Worm (Caenorhabditis elegans): Measurements from ENCODE around the gene K05F6.8.

The K05F6.8 gene

ce11 chrII:1567646-1568045, at the start of gene K05F6.8:
Gene K05F6.8 (minus strand): TSS chrII:1567746.
- TF ChIP-seq unc-62 (GFP tag; optimal IDR thresholded peaks at IDR 0.05) = no peak

- TF ChIP-seq unc-62 (GFP tag; optimal IDR thresholded peaks at IDR 0.05) = no peak
Measured at ce11 chrII:1616382-1616781, 48.8 kb upstream of the K05F6.8 start, which contains the start of gene fbxa-165. Gene fbxa-165 (minus strand): TSS chrII:1616482.

ce11 chrII:1613972-1614371, 46.4 kb upstream of the K05F6.8 start, which contains the start of gene fbxa-164:
Gene fbxa-164 (minus strand): TSS chrII:1614072.
- no peak for TF ChIP-seq unc-62 (GFP tag; optimal IDR thresholded peaks at IDR 0.05)

- TF ChIP-seq unc-62 (GFP tag; optimal IDR thresholded peaks at IDR 0.05) = no peak
Measured at ce11 chrII:1610630-1611029, 43.1 kb upstream of the K05F6.8 start, which contains the start of gene fbxa-163. Gene fbxa-163 (minus strand): TSS chrII:1610730.

- TF ChIP-seq unc-62 (GFP tag; optimal IDR thresholded peaks at IDR 0.05) = no peak
Measured at ce11 chrII:1608915-1609314, 41.4 kb upstream of the K05F6.8 start.

ce11 chrII:1607575-1607974, 40.0 kb upstream of the K05F6.8 start:
- no peak for TF ChIP-seq unc-62 (GFP tag; optimal IDR thresholded peaks at IDR 0.05)

ce11 chrII:1606079-1606478, 38.5 kb upstream of the K05F6.8 start, which contains the start of gene bath-33:
Gene bath-33 (minus strand): TSS chrII:1606179.
- TF ChIP-seq unc-62 (GFP tag; optimal IDR thresholded peaks at IDR 0.05) = no peak

- no peak for TF ChIP-seq unc-62 (GFP tag; optimal IDR thresholded peaks at IDR 0.05)
Measured at ce11 chrII:1605010-1605409, 37.5 kb upstream of the K05F6.8 start.

ce11 chrII:1603049-1603448, 35.5 kb upstream of the K05F6.8 start:
- no peak for TF ChIP-seq unc-62 (GFP tag; optimal IDR thresholded peaks at IDR 0.05)

ce11 chrII:1601507-1601906, 34.0 kb upstream of the K05F6.8 start, which contains the start of gene bath-47:
Gene bath-47 (plus strand): TSS chrII:1601811.
- TF ChIP-seq unc-62 (GFP tag; optimal IDR thresholded peaks at IDR 0.05) = no peak

- no peak for TF ChIP-seq unc-62 (GFP tag; optimal IDR thresholded peaks at IDR 0.05)
Measured at ce11 chrII:1600661-1601060, 33.1 kb upstream of the K05F6.8 start, which contains the start of gene bath-26. Gene bath-26 (minus strand): TSS chrII:1600761.

ce11 chrII:1597101-1598088, 29.8 kb upstream of the K05F6.8 start, which contains the start of gene bath-46:
Gene bath-46 (plus strand): TSS chrII:1597906.
- no peak for TF ChIP-seq unc-62 (GFP tag; optimal IDR thresholded peaks at IDR 0.05)

- no peak for TF ChIP-seq unc-62 (GFP tag; optimal IDR thresholded peaks at IDR 0.05)
Measured at ce11 chrII:1595137-1595536, 27.6 kb upstream of the K05F6.8 start, which contains the start of gene clec-20. Gene clec-20 (minus strand): TSS chrII:1595237.

ce11 chrII:1589845-1590244, 22.3 kb upstream of the K05F6.8 start, which contains the start of gene T07H3.7:
Gene T07H3.7 (minus strand): TSS chrII:1589945.
- TF ChIP-seq unc-62 (GFP tag; optimal IDR thresholded peaks at IDR 0.05) = no peak

- TF ChIP-seq unc-62 (GFP tag; optimal IDR thresholded peaks at IDR 0.05) = no peak
Measured at ce11 chrII:1586305-1586704, 18.8 kb upstream of the K05F6.8 start, which contains the start of gene T07H3.8. Gene T07H3.8 (plus strand): TSS chrII:1586605.

- no peak for TF ChIP-seq unc-62 (GFP tag; optimal IDR thresholded peaks at IDR 0.05)
Measured at ce11 chrII:1584140-1584539, 16.6 kb upstream of the K05F6.8 start, which contains the start of gene clec-21. Gene clec-21 (minus strand): TSS chrII:1584240.

All from whole organism, dauer.